Worm (Caenorhabditis elegans) whole organism, midembryonic: ENCODE results near the gene fbxa-48.

Source experiments
- T22C8.4 ChIP-seq: fragments of 200-800 bp; sonication (Bioruptor generic); IDR thresholded peaks from 2 replicates; pipeline ENCODE4 v1.3.6; 2022; ENCODE audit warnings: missing genetic modification characterization, missing compliant biosample characterization
- cog-1 ChIP-seq: sonication (generic microtip); optimal IDR thresholded peaks from 2 replicates; lab custom pipeline; 2016; ENCODE audit warnings: missing genetic modification characterization, missing compliant biosample characterization
- flt-1 ChIP-seq: fragments of 200-800 bp; sonication (Bioruptor generic); IDR thresholded peaks from 2 replicates; pipeline ENCODE4 v1.3.6; 2022; ENCODE audit warnings: missing genetic modification characterization, missing compliant biosample characterization
- klf-2 ChIP-seq: fragments of 200-800 bp; sonication (Bioruptor generic); conservative IDR thresholded peaks from 2 replicates; pipeline ENCODE4 v1.3.6; 2022; ENCODE audit warnings: missing genetic modification reagents, missing genetic modification characterization, missing compliant biosample characterization
- med-1 ChIP-seq: sonication (generic microtip); optimal IDR thresholded peaks from 2 replicates; lab custom pipeline; 2017; ENCODE audit warnings: missing genetic modification characterization, mild to moderate bottlenecking, missing compliant biosample characterization, antibody characterized with exemption, missing genetic modification reagents; ENCODE audit not compliant: insufficient read depth
- ref-1 ChIP-seq: fragments of 200-800 bp; sonication (Bioruptor generic); conservative IDR thresholded peaks from 2 replicates; pipeline ENCODE4 v1.3.6; 2022; ENCODE audit warnings: missing genetic modification reagents, missing genetic modification characterization, missing compliant biosample characterization
- tab-1 ChIP-seq: fragments of 200-800 bp; sonication (Bioruptor generic); IDR thresholded peaks from 2 replicates; pipeline ENCODE4 v1.3.6; 2022; ENCODE audit warnings: missing genetic modification characterization, missing compliant biosample characterization
- ztf-23 ChIP-seq: fragments of 200-800 bp; sonication (Bioruptor generic); IDR thresholded peaks from 2 replicates; pipeline ENCODE4 v1.3.6; 2022; ENCODE audit warnings: missing genetic modification reagents, missing genetic modification characterization, missing compliant biosample characterization
- ztf-29 ChIP-seq: fragments of 200-800 bp; sonication (Bioruptor generic); IDR thresholded peaks from 2 replicates; pipeline ENCODE4 v1.3.6; 2022; ENCODE audit warnings: missing genetic modification reagents, missing genetic modification characterization, missing compliant biosample characterization

DNA sequence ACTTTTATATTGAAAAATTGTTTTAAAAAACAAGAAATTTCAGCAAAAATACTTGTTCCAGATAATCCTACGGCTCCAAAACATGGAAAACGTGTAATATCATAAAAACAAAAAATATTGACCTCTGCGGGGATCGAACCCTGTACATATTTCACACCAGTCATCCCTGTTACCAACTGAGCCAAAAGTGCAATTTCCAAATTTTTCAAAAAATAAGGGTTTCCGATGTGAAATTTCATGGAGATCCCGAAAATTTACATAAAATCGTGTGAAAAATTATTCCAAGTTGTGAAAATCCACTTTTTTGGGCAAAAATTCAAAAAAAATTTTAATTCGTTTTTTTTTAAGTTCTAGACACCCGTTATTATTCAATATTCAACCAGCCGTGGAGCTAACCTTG, 32.2 kb upstream of the fbxa-48 start:
- TF ChIP-seq ref-1 (GFP tag; lab: Robert Waterston, UW) (no peak), flt-1 (GFP tag; lab: Robert Waterston, UW) (no peak), tab-1 (GFP tag; lab: Robert Waterston, UW) (no peak), T22C8.4 (no peak), cog-1 (no peak), ztf-29 (GFP tag; lab: Robert Waterston, UW) (no peak), ztf-23 (no peak), med-1 (GFP tag; lab: Kevin White, UChicago) (no peak), klf-2 (GFP tag; lab: Robert Waterston, UW) (no peak)
